Worm (Caenorhabditis elegans) whole organism, midembryonic: ENCODE results near the gene srj-10.

Experiments used
- flt-1 ChIP-seq: fragments of 200-800 bp; sonication (Bioruptor generic); IDR thresholded peaks from 2 replicates; pipeline ENCODE4 v1.3.6; 2022; ENCODE audit warnings: missing genetic modification characterization, missing compliant biosample characterization
- ref-1 ChIP-seq: fragments of 200-800 bp; sonication (Bioruptor generic); conservative IDR thresholded peaks from 2 replicates; pipeline ENCODE4 v1.3.6; 2022; ENCODE audit warnings: missing genetic modification reagents, missing genetic modification characterization, missing compliant biosample characterization
- tab-1 ChIP-seq: fragments of 200-800 bp; sonication (Bioruptor generic); IDR thresholded peaks from 2 replicates; pipeline ENCODE4 v1.3.6; 2022; ENCODE audit warnings: missing genetic modification characterization, missing compliant biosample characterization

DNA sequence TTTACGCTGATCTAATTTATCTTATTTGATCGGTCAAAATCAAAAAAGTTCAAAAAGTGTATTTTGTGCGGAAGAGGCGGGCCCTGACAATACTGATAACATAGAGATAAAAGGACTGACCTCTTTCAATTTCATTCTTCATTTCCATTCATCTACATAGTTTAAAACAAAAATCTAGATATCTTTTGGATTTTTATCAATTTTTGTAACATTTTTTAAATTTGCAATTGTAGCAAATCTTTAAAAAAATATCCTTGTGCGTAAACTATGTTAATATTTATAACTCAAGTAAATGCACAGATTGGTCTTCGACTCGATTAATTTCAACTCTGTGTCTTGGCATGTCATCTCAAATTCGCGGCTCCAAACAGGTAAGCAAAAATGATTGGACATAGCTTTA is 29.8 kb upstream of the srj-10 start, which contains the start of gene argk-1:
- TF ChIP-seq ref-1 (GFP tag; lab: Robert Waterston, UW) (no peak), tab-1 (no peak), flt-1 (GFP tag; lab: Robert Waterston, UW) (no peak)
